Worm (Caenorhabditis elegans): Measurements from ENCODE around the gene srb-16.
A peak's percentile ranks its signal among the peaks of the same experiment; 100 is the strongest.

srb-16 gene

ce11 chrII:5194066-5194465 lies 43.3 kb upstream of the srb-16 start, which contains the start of gene msp-49:
msp-49 (plus strand) TSS chrII:5194366.
- TF ChIP-seq hsf-1 (GFP tag; IDR thresholded peaks at IDR 0.05) (no peak), mel-28 (tag; optimal IDR thresholded peaks at IDR 0.05; ENCODE audit: borderline replicate concordance) (no peak), aptf-2 (GFP tag; conservative IDR thresholded peaks at IDR 0.05) (no peak), ZK185.1 (tag; optimal IDR thresholded peaks at IDR 0.05; ENCODE audit: poor library complexity, severe bottlenecking) (no peak), nhr-120 (GFP tag; IDR thresholded peaks at IDR 0.05) (no peak), let-607 (tag; optimal IDR thresholded peaks at IDR 0.05) (no peak), gei-17 (GFP tag; optimal IDR thresholded peaks at IDR 0.05) (no peak), mes-4 (tag; optimal IDR thresholded peaks at IDR 0.05) (no peak), Y67H2A.10 (GFP tag; conservative IDR thresholded peaks at IDR 0.05) (no peak), F55B11.4 (tag; optimal IDR thresholded peaks at IDR 0.05; ENCODE audit: borderline replicate concordance, insufficient read depth) (no peak), bed-1 (GFP tag; IDR thresholded peaks at IDR 0.05) (no peak), tbp1 (GFP tag; optimal IDR thresholded peaks at IDR 0.05) (no peak), athp-1 (tag; optimal IDR thresholded peaks at IDR 0.05) (no peak), nfyb-1 (GFP tag; IDR thresholded peaks at IDR 0.05) (no peak), ekl-4 (GFP tag; IDR thresholded peaks at IDR 0.05) (no peak)

DNA sequence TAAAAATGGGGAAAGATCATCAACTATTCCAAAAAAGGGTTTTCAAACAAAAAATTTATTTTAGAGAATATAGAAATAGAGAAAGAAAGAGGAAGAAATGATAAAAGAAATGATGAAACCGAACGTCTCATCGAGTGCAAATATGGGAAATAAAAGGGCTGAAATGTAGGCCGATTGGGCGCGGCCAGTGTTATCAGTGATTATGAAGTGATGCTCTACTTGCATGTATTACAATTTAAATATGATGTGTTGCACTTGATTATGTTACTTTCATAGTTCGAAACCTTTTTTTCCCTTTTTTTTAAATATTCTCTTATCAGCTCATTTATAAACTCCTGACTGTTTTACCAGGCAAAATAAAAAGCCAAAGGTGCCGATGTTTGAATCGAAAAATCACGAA lies 41.0 kb upstream of the srb-16 start:
- peak; percentile 85 for TF ChIP-seq nhr-80 (tag; optimal IDR thresholded peaks at IDR 0.05)
- no peak for TF ChIP-seq nhr-90 (tag; optimal IDR thresholded peaks at IDR 0.05)

DNA sequence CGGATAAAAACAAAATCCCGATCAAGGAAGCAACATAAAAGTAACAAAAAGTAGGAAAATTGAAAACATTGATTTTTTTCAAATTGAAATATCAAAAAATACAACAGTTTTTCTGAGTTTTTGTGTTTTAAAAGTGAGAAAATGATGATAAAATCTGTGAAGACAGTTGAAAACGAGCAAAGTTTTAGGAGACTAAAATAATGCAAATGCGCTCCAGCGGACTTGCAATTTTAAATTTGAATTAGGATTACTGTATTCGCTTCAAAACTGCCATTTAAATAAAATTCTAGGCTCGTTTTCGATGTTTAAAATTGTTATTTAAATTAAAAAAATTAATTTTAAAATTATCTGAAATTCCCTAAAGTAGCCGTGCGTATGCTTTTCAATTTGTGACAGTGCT lies 37.2 kb upstream of the srb-16 start:
- TF ChIP-seq nhr-90 (tag; optimal IDR thresholded peaks at IDR 0.05): no peak
- no peak for TF ChIP-seq zim-3 (tag; optimal IDR thresholded peaks at IDR 0.05)
- no peak for TF ChIP-seq dpl-1 (GFP tag; optimal IDR thresholded peaks at IDR 0.05)
- no peak for TF ChIP-seq gei-17 (GFP tag; optimal IDR thresholded peaks at IDR 0.05)
- TF ChIP-seq F49E8.2 (tag; optimal IDR thresholded peaks at IDR 0.05; ENCODE audit: insufficient read depth): no peak
- no peak for TF ChIP-seq K11D2.4 (GFP tag; IDR thresholded peaks at IDR 0.05)
- no peak for TF ChIP-seq atf-7 (tag; optimal IDR thresholded peaks at IDR 0.05)
- no peak for TF ChIP-seq T07F8.4 (tag; optimal IDR thresholded peaks at IDR 0.05)
- peak; percentile 27; the same call in 1 of the 2 replicates for TF ChIP-seq D2030.7 (GFP tag; IDR thresholded peaks at IDR 0.05)
- TF ChIP-seq bed-1 (GFP tag; IDR thresholded peaks at IDR 0.05): no peak
- no peak for TF ChIP-seq xnd-1 (tag; optimal IDR thresholded peaks at IDR 0.05)
- no peak for TF ChIP-seq rcor-1 (GFP tag; IDR thresholded peaks at IDR 0.05)
- TF ChIP-seq efl-1 (GFP tag; optimal IDR thresholded peaks at IDR 0.05): peak; percentile 20
- TF ChIP-seq madf-8 (GFP tag; conservative IDR thresholded peaks at IDR 0.05): no peak
- TF ChIP-seq ceh-100 (GFP tag; IDR thresholded peaks at IDR 0.05): no peak
- TF ChIP-seq F22D6.2 (tag; optimal IDR thresholded peaks at IDR 0.05): no peak
- no peak for TF ChIP-seq lin-54 (GFP tag; optimal IDR thresholded peaks at IDR 0.05)
- no peak for TF ChIP-seq zfh-2 (GFP tag; conservative IDR thresholded peaks at IDR 0.05)
- no peak for TF ChIP-seq F57A8.1 (GFP tag; optimal IDR thresholded peaks at IDR 0.05)
- TF ChIP-seq lsl-1 (GFP tag; optimal IDR thresholded peaks at IDR 0.05): peak; percentile 80
- TF ChIP-seq mcd-1 (GFP tag; IDR thresholded peaks at IDR 0.05): peak; percentile 57; the same call in 1 of the 2 replicates
- TF ChIP-seq let-607 (tag; optimal IDR thresholded peaks at IDR 0.05): no peak
- no peak for TF ChIP-seq aptf-2 (GFP tag; conservative IDR thresholded peaks at IDR 0.05)

- TF ChIP-seq lin-26 (GFP tag; IDR thresholded peaks at IDR 0.05) (no peak), K12H6.12 (tag; optimal IDR thresholded peaks at IDR 0.05) (no peak), ZK185.1 (tag; optimal IDR thresholded peaks at IDR 0.05; ENCODE audit: poor library complexity, severe bottlenecking) (no peak), Y67H2A.10 (GFP tag; conservative IDR thresholded peaks at IDR 0.05) (no peak), snpc-3.4 (tag; optimal IDR thresholded peaks at IDR 0.05) (no peak), zfh-2 (GFP tag; conservative IDR thresholded peaks at IDR 0.05) (no peak), let-607 (tag; optimal IDR thresholded peaks at IDR 0.05) (no peak), sptf-2 (GFP tag; optimal IDR thresholded peaks at IDR 0.05) (no peak), mes-4 (tag; optimal IDR thresholded peaks at IDR 0.05) (no peak), ceh-40 (GFP tag; IDR thresholded peaks at IDR 0.05) (no peak), hmg-1.2 (GFP tag; IDR thresholded peaks at IDR 0.05) (no peak), atf-7 (tag; optimal IDR thresholded peaks at IDR 0.05) (no peak)
Observed at ce11 chrII:5187469-5187868, 36.7 kb upstream of the srb-16 start, which contains the start of gene crh-2. crh-2 (minus strand) TSS chrII:5187569.
